Worm (Caenorhabditis elegans) whole organism, dauer: Measurements from ENCODE around the gene F16B4.7.

Experiments
- unc-62 ChIP-seq: sonication (generic microtip); optimal IDR thresholded peaks from 2 replicates; lab custom pipeline; 2017; ENCODE audit warnings: missing biosample characterization, missing genetic modification reagents, missing genetic modification characterization

F16B4.7 gene

ce11 chrV:1585411-1585810 lies at the start of gene F16B4.7:
TSS of gene F16B4.7 (plus strand) at chrV:1585711.
- no peak for TF ChIP-seq unc-62

- TF ChIP-seq unc-62: no peak
These were observed 48.5 kb upstream of the F16B4.7 start, which contains the start of gene K02H11.9 for ce11 chrV:1536979-1537378. TSS of gene K02H11.9 (minus strand) at chrV:1537079.

ce11 chrV:1538842-1539241 lies 46.7 kb upstream of the F16B4.7 start:
- no peak for TF ChIP-seq unc-62

ce11 chrV:1540249-1540648 lies 45.3 kb upstream of the F16B4.7 start:
- TF ChIP-seq unc-62: no peak

DNA sequence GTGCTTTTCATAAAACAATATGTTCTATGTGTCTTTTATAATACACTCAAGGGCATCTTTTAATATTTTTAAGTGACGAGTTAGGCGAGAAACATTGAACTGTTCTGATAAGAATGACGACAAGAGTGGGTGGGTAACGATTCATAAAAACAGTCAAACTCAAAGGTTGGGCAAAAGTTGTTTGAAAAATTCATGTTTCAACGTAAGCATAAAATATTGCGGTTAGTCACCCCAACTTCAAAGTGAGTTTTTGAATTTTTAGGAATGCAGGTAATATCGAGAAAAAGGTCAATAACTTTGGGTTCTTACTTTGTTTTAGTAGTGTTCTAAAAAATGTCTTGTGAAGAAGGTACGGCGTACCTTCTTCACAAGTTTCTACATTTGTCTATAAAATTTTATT lies 43.7 kb upstream of the F16B4.7 start, which contains the start of gene oac-31:
Gene oac-31, minus strand, starts transcription at position 101 of the 400 bp plus-strand sequence.
- no peak for TF ChIP-seq unc-62

DNA sequence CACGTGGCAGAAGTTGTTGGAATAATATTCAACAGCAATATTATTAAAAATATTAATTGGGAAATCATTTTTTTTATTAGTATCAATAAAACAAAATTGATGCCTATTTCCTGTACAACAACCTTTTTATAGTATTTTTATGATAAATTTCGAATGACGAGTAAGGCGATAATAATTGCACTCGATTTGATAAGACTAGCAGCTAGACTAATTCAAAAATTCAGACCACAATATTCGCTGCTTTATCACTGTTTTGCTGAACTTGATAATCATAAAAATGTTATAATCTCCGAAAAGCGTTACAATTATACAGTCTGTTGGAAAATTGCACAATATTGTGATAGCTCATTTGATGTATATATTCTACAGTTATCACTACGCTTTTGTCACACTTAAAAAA lies 39.8 kb upstream of the F16B4.7 start, which contains the start of gene oac-32:
Gene oac-32, minus strand, starts transcription at position 90 of the 400 bp plus-strand sequence.
- no peak for TF ChIP-seq unc-62

DNA sequence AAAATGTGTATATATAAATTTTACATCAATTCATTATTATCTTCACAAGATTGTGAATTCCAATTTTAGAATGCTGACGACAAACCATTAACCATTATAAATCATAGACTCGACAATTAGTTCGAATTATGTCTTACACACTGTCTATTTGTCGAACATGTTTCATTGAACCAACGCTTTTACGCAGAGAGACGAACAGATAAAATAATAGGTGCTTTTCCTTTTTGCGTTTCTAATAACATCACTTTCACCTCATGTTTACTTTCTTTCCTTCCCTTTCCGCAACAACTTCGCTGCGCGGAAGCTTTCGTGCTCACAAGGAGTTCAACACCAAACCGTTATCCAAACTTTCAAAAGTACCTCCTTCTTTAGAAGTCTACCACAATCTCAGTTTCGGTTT lies 37.7 kb upstream of the F16B4.7 start, which contains the start of gene F52F10.2:
Gene F52F10.2, plus strand, starts transcription at position 301 of the 400 bp plus-strand sequence.
- no peak for TF ChIP-seq unc-62

ce11 chrV:1550697-1551096 lies 34.8 kb upstream of the F16B4.7 start:
- TF ChIP-seq unc-62: no peak

ce11 chrV:1551143-1551542 lies 34.4 kb upstream of the F16B4.7 start:
- TF ChIP-seq unc-62: no peak

DNA sequence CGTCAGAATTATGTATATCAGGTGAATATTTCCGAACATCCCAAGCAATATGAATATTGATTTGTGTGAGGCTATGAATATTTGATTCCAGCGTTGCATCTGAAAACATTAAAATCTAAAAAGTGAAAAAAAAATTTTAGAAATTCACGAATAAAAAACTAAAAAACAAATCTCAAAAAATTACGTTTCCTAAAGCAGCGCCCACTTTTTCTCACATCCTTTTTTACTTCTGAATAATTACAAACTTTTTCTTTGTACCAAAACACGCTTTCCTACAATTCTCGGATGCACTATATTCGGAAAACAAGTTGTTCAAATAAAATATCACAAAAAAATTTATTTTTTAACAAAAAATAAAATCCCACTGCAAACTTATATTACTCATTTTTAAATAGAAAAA lies 32.5 kb upstream of the F16B4.7 start, which contains the start of gene srsx-8:
Gene srsx-8, minus strand, starts transcription at position 101 of the 400 bp plus-strand sequence.
- no peak for TF ChIP-seq unc-62

- no peak for TF ChIP-seq unc-62
These were observed 30.4 kb upstream of the F16B4.7 start for ce11 chrV:1555072-1555471.

DNA sequence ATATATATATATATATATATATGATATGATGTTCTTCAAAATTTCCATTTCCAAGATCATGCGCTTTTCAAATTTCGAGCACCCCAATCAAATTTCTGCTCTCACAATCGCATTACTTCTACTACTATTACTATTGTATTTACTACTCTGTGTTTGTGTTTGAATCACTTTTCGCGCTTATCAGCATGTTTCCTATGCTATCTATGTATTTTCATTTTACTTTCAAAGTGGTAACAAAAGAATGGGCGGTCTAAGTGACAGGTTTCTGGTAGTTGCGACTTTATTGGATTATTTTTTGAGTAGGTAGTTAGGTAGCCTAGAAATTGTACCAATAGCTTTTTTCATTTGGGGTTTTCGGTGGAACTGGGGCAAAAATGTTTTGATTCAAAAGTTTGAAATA lies 27.4 kb upstream of the F16B4.7 start:
- no peak for TF ChIP-seq unc-62

ce11 chrV:1566776-1567175 lies 18.7 kb upstream of the F16B4.7 start, which contains the start of gene cdc-25.2:
TSS of gene cdc-25.2 (plus strand) at chrV:1567076.
- no peak for TF ChIP-seq unc-62

- TF ChIP-seq unc-62: no peak
These were observed 15.6 kb upstream of the F16B4.7 start for ce11 chrV:1569750-1570419.

ce11 chrV:1570679-1571078 lies 14.8 kb upstream of the F16B4.7 start:
- TF ChIP-seq unc-62: no peak

ce11 chrV:1572585-1572984 lies 12.9 kb upstream of the F16B4.7 start:
- TF ChIP-seq unc-62: no peak

DNA sequence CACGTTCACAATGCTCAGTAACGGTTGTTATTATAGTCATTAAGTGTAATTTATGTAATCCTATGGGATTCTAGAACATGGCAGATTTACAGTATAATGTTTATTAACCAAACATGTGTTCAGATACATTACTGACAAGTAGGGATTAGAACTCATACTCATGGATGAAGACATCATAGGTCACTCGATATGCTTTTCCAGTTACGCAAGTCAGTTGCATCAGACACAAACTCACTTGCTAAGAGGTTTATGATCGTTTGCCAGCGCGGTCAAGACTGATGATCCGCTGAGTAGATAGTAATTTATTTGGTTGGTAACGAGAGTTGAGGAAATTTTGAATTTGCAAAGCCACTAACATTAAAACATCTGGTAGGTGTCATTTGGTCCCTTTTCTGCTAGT lies 10.9 kb upstream of the F16B4.7 start:
- TF ChIP-seq unc-62: no peak

DNA sequence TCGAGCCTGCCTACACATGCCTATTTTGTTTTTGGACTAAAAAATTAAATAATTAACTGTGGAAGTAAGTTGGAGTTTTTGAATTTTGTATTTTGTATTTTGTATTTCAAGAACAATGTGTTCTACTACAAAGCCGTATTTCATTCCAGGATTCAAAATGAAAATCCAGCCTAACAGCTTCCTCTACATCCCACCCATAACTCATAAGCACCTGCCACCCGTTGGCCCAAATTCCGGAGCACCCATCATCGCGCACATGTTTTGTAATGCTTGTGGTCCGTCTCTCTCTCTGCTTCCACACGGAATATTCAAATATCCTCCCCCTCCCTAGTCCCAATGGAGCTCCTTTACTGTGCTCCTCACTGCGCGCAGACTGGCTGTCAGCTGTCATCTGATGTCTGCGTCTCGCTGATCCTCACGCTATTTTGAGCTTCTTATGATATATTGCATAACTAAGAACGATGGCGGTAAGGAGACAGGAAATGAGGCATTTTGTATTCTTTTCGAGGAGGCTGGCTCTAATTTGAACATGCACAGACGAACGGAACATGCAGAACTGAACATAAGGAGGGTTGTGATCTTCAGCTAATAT lies 9.9 kb upstream of the F16B4.7 start:
- no peak for TF ChIP-seq unc-62
